Worm (Caenorhabditis elegans) whole organism, L3 larva: Measurements from ENCODE around the gene npp-25.

ENCODE experiments used
- R02D3.7 ChIP-seq: fragments of 150-350 bp; optimal IDR thresholded peaks from 2 replicates; lab custom pipeline; 2014; ENCODE audit warnings: missing biosample characterization, missing genetic modification characterization
- ZK546.5 ChIP-seq: sonication (generic microtip); optimal IDR thresholded peaks from 2 replicates; lab custom pipeline; 2017; ENCODE audit warnings: missing biosample characterization, missing genetic modification characterization
- aly-2 ChIP-seq: fragments of 150-350 bp; optimal IDR thresholded peaks from 2 replicates; lab custom pipeline; 2014; ENCODE audit warnings: missing biosample characterization, missing genetic modification characterization
- ama-1 ChIP-seq: fragments of 150-350 bp; optimal IDR thresholded peaks from 2 replicates; lab custom pipeline; 2018
- ceh-28 ChIP-seq: fragments of 150-350 bp; optimal IDR thresholded peaks from 2 replicates; lab custom pipeline; 2014; ENCODE audit warnings: missing biosample characterization, missing genetic modification reagents, missing genetic modification characterization
- ceh-82 ChIP-seq: fragments of 150-350 bp; optimal IDR thresholded peaks from 2 replicates; lab custom pipeline; 2014; ENCODE audit warnings: missing biosample characterization, missing genetic modification characterization
- ceh-9 ChIP-seq: sonication (generic microtip); optimal IDR thresholded peaks from 2 replicates; lab custom pipeline; 2018; ENCODE audit warnings: missing biosample characterization, missing genetic modification characterization
- egl-27 ChIP-seq: sonication (generic microtip); optimal IDR thresholded peaks from 4 replicates; lab custom pipeline; 2017; ENCODE audit warnings: missing biosample characterization, missing genetic modification reagents, missing genetic modification characterization
- egl-5 ChIP-seq: fragments of 150-350 bp; optimal IDR thresholded peaks from 2 replicates; lab custom pipeline; 2017; ENCODE audit warnings: missing biosample characterization, missing genetic modification reagents, missing genetic modification characterization, inconsistent platforms
- elt-1 ChIP-seq: fragments of 150-350 bp; optimal IDR thresholded peaks from 2 replicates; lab custom pipeline; 2014; ENCODE audit warnings: missing biosample characterization, missing genetic modification characterization
- elt-2 ChIP-seq: sonication (generic microtip); optimal IDR thresholded peaks from 2 replicates; lab custom pipeline; 2016; ENCODE audit warnings: missing genetic modification reagents, mild to moderate bottlenecking, missing genetic modification characterization, missing compliant biosample characterization
- fkh-10 ChIP-seq: sonication (generic microtip); optimal IDR thresholded peaks from 2 replicates; lab custom pipeline; 2017; ENCODE audit warnings: missing biosample characterization, missing genetic modification reagents, missing genetic modification characterization
- fkh-2 ChIP-seq: fragments of 150-350 bp; optimal IDR thresholded peaks from 2 replicates; lab custom pipeline; 2014; ENCODE audit warnings: missing biosample characterization, missing genetic modification reagents, missing genetic modification characterization
- fos-1 ChIP-seq: fragments of 150-350 bp; optimal IDR thresholded peaks from 2 replicates; lab custom pipeline; 2014; ENCODE audit warnings: missing biosample characterization, missing genetic modification characterization
- jun-1 ChIP-seq: fragments of 150-350 bp; optimal IDR thresholded peaks from 2 replicates; lab custom pipeline; 2014; ENCODE audit warnings: missing biosample characterization, missing genetic modification reagents, missing genetic modification characterization
- lin-15B ChIP-seq: fragments of 150-350 bp; optimal IDR thresholded peaks from 2 replicates; lab custom pipeline; 2014; ENCODE audit warnings: missing biosample characterization, missing genetic modification characterization
- lin-39 ChIP-seq: fragments of 150-350 bp; optimal IDR thresholded peaks from 2 replicates; lab custom pipeline; 2018; ENCODE audit warnings: missing biosample characterization, missing genetic modification reagents, missing genetic modification characterization
- lsy-12 ChIP-seq: sonication (generic microtip); optimal IDR thresholded peaks from 2 replicates; lab custom pipeline; 2016; ENCODE audit warnings: mild to moderate bottlenecking, missing genetic modification characterization, missing compliant biosample characterization
- mml-1 ChIP-seq: fragments of 150-350 bp; sonication (generic microtip); optimal IDR thresholded peaks from 3 replicates; lab custom pipeline; 2014; ENCODE audit warnings: missing biosample characterization, missing genetic modification characterization
- nfya-1 ChIP-seq: sonication (generic microtip); optimal IDR thresholded peaks from 2 replicates; lab custom pipeline; 2017; ENCODE audit warnings: missing genetic modification characterization, mild to moderate bottlenecking, missing compliant biosample characterization, antibody characterized with exemption, moderate library complexity; ENCODE audit not compliant: insufficient read depth
- nhr-11 ChIP-seq: fragments of 150-350 bp; optimal IDR thresholded peaks from 2 replicates; lab custom pipeline; 2014; ENCODE audit warnings: missing biosample characterization, missing genetic modification characterization
- nhr-12 ChIP-seq: fragments of 150-350 bp; optimal IDR thresholded peaks from 2 replicates; lab custom pipeline; 2014; ENCODE audit warnings: missing biosample characterization, missing genetic modification characterization
- nhr-23 ChIP-seq: fragments of 150-350 bp; optimal IDR thresholded peaks from 2 replicates; lab custom pipeline; 2014; ENCODE audit warnings: missing biosample characterization, missing genetic modification reagents, missing genetic modification characterization
- nhr-237 ChIP-seq: fragments of 150-350 bp; optimal IDR thresholded peaks from 2 replicates; lab custom pipeline; 2014; ENCODE audit warnings: missing biosample characterization, missing genetic modification characterization
- nhr-25 ChIP-seq: sonication (generic microtip); optimal IDR thresholded peaks from 2 replicates; lab custom pipeline; 2017; ENCODE audit warnings: missing biosample characterization, missing genetic modification characterization
- nhr-28 ChIP-seq: fragments of 150-350 bp; optimal IDR thresholded peaks from 2 replicates; lab custom pipeline; 2014; ENCODE audit warnings: missing biosample characterization, missing genetic modification characterization
- nhr-67 ChIP-seq: fragments of 150-350 bp; optimal IDR thresholded peaks from 2 replicates; lab custom pipeline; 2014; ENCODE audit warnings: missing biosample characterization, missing genetic modification characterization
- nhr-76 ChIP-seq: fragments of 150-350 bp; sonication (generic microtip); optimal IDR thresholded peaks from 5 replicates; lab custom pipeline; 2014; ENCODE audit warnings: missing biosample characterization, missing genetic modification characterization
- pha-4 ChIP-seq: fragments of 150-350 bp; optimal IDR thresholded peaks from 2 replicates; lab custom pipeline; 2014; ENCODE audit warnings: missing biosample characterization, missing genetic modification reagents, missing genetic modification characterization
- pqm-1 ChIP-seq: fragments of 150-350 bp; optimal IDR thresholded peaks from 2 replicates; lab custom pipeline; 2017; ENCODE audit warnings: missing biosample characterization, missing genetic modification characterization, inconsistent platforms
- skn-1 ChIP-seq: fragments of 150-350 bp; optimal IDR thresholded peaks from 2 replicates; lab custom pipeline; 2014; ENCODE audit warnings: missing biosample characterization, missing genetic modification characterization
- snpc-4 ChIP-seq: fragments of 150-350 bp; optimal IDR thresholded peaks from 2 replicates; lab custom pipeline; 2014; ENCODE audit warnings: missing biosample characterization, missing genetic modification characterization
- unc-62 ChIP-seq: fragments of 150-350 bp; sonication (generic microtip); optimal IDR thresholded peaks from 4 replicates; lab custom pipeline; 2014; ENCODE audit warnings: missing biosample characterization, missing genetic modification reagents, missing genetic modification characterization
- zag-1 ChIP-seq: fragments of 150-350 bp; optimal IDR thresholded peaks from 2 replicates; lab custom pipeline; 2014; ENCODE audit warnings: missing biosample characterization, missing genetic modification characterization
- ztf-4 ChIP-seq: fragments of 150-350 bp; optimal IDR thresholded peaks from 2 replicates; lab custom pipeline; 2014; ENCODE audit warnings: missing biosample characterization, missing genetic modification characterization

The npp-25 gene

ce11 chrIII:12904052-12904451, 21.7 kb downstream of the npp-25 start:
- TF ChIP-seq zag-1 = no peak
- TF ChIP-seq lin-39 (tag; lab: Kevin White, UChicago) = peak; percentile 27

ce11 chrIII:12894207-12894606, 31.6 kb downstream of the npp-25 start:
- TF ChIP-seq ceh-82 (tag; lab: Kevin White, UChicago) (no peak), ceh-28 (tag; lab: Kevin White, UChicago) (no peak), egl-27 (tag; lab: Kevin White, UChicago) (no peak), ZK546.5 (no peak), ama-1 (no peak), ztf-4 (tag; lab: Kevin White, UChicago) (no peak), nfya-1 (tag; lab: Kevin White, UChicago) (no peak), nhr-67 (tag; lab: Kevin White, UChicago) (no peak), mml-1 (tag; lab: Kevin White, UChicago) (no peak), nhr-28 (tag; lab: Kevin White, UChicago) (no peak), nhr-237 (tag; lab: Kevin White, UChicago) (no peak), nhr-11 (tag; lab: Kevin White, UChicago) (no peak), skn-1 (no peak), jun-1 (tag; lab: Kevin White, UChicago) (no peak), egl-5 (tag; lab: Kevin White, UChicago) (no peak), fkh-2 (no peak), unc-62 (GFP tag; lab: Kevin White, UChicago) (no peak)

DNA sequence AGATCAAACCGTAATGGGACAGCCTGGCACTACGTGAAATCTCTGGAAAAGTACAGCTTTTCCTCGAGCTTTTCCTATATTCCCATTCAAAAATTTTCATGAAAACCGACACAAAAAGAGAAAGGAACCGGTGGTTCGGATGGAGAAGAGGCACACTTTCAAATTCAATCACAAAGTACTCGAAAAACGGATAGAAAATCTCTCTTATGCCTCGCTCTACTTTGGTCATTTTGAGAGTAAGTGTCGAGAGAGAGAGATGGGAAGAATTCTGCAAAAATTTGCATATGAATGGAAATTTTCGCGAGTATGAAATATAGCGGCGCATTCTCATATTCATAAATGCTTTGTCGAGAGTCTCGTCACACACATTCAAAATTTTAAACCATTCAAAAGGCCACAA, 33.0 kb downstream of the npp-25 start:
- no peak for TF ChIP-seq nhr-76 (tag; lab: Kevin White, UChicago)
- TF ChIP-seq nhr-25 (tag; lab: Kevin White, UChicago) = no peak
- no peak for TF ChIP-seq pqm-1 (tag; lab: Kevin White, UChicago)
- no peak for TF ChIP-seq nhr-28 (tag; lab: Kevin White, UChicago)
- no peak for TF ChIP-seq skn-1
- TF ChIP-seq fos-1 (tag; lab: Kevin White, UChicago) = no peak
- no peak for TF ChIP-seq nhr-23 (tag; lab: Kevin White, UChicago)
- TF ChIP-seq fkh-10 (GFP tag; lab: Kevin White, UChicago) = peak; percentile 35
- TF ChIP-seq nhr-67 (tag; lab: Kevin White, UChicago) = no peak

DNA sequence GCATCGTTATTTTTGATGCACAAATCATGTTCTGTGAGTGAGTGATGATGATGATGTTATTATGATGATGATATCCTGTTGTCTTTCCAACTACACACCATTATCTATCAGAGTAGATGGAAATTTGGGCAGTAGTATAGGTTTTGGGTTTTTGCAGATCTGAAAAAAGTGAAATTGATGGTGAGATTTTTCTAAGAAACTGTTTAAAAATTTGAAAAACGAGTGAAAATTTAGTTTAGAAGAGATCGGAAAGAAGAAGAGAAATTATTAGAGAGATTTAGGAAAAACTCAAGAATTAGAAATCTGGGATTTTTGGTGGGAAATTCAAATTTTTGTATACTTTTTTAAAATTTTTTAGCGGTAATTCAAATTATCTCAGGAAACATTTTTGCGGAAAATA, 34.2 kb downstream of the npp-25 start, which contains the start of the genes Y37D8A.29 and unc-71:
TSS of gene Y37D8A.29 (minus strand) at position 101 of the 400 bp plus-strand sequence.
TSS of gene unc-71 (minus strand) at position 159 of the 400 bp plus-strand sequence.
- TF ChIP-seq pha-4 (tag; lab: Kevin White, UChicago) = no peak
- TF ChIP-seq nhr-25 (tag; lab: Kevin White, UChicago) = no peak
- TF ChIP-seq jun-1 (tag; lab: Kevin White, UChicago) = no peak
- no peak for TF ChIP-seq ztf-4 (tag; lab: Kevin White, UChicago)
- TF ChIP-seq aly-2 (tag; lab: Kevin White, UChicago) = no peak
- no peak for TF ChIP-seq nhr-237 (tag; lab: Kevin White, UChicago)
- no peak for TF ChIP-seq elt-2 (tag; lab: Kevin White, UChicago)
- TF ChIP-seq elt-1 = no peak
- TF ChIP-seq nhr-76 (tag; lab: Kevin White, UChicago) = no peak
- TF ChIP-seq lsy-12 (tag; lab: Kevin White, UChicago) = no peak
- no peak for TF ChIP-seq nhr-12 (tag; lab: Kevin White, UChicago)
- TF ChIP-seq ceh-82 (tag; lab: Kevin White, UChicago) = no peak
- TF ChIP-seq R02D3.7 (tag; lab: Kevin White, UChicago) = no peak
- TF ChIP-seq, all 47 proteins: peak for 0

DNA sequence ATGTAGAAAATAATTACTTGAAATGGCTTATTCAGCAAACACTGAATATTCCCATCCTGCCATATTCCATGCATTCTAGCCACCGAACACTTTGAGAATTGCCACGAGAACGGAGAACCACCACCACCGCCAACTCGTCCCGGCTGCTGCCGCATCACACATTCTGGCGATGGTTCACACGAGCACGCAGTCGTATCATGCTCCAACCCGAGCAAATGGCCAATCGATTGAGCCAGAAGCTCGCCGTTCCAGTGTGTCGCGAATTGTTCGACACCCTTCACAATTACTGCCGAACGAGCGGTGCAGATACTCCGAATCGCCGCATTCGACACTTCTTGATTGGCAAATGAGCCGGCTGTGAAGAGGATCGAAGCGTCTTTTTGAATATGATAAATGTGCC, 40.6 kb downstream of the npp-25 start:
- TF ChIP-seq unc-62 (GFP tag; lab: Kevin White, UChicago) = no peak
- no peak for TF ChIP-seq nhr-23 (tag; lab: Kevin White, UChicago)
- no peak for TF ChIP-seq elt-1
- no peak for TF ChIP-seq ceh-28 (tag; lab: Kevin White, UChicago)
- TF ChIP-seq nhr-237 (tag; lab: Kevin White, UChicago) = no peak
- TF ChIP-seq ceh-9 (tag; lab: Kevin White, UChicago) = no peak
- TF ChIP-seq lin-15B (tag; lab: Kevin White, UChicago) = no peak
- no peak for TF ChIP-seq snpc-4
- no peak for TF ChIP-seq ZK546.5
- no peak for TF ChIP-seq pqm-1 (tag; lab: Kevin White, UChicago)
